Worm (Caenorhabditis elegans): ENCODE measurements around the gene nspc-17.

DNA sequence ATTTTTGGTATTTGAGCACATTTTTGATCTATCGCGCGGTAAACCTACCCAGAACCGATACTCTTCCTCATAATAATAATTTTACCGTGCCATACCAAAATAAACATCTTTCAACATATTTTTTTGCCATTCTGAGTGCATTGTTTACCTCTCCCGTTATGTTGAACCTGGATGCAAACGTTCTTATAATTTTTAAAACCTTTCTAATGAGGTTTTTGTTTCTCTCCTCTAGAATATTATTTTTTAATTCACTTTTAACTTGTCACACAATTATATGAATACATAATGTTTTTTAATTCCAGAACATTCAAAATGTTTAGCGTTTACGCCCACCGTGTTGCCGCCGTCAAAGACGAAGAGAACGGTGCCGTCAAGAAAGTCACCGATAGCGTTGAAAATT lies 20.6 kb upstream of the nspc-17 start, which contains the start of gene enri-2:
- TF ChIP-seq snpc-4 (tag; optimal IDR thresholded peaks at IDR 0.05) (no peak), hlh-1 (tag; optimal IDR thresholded peaks at IDR 0.05) (no peak), elt-3 (tag; optimal IDR thresholded peaks at IDR 0.05) (no peak), ceh-83 (GFP tag; optimal IDR thresholded peaks at IDR 0.05) (no peak), mep-1 (tag; optimal IDR thresholded peaks at IDR 0.05) (no peak), tbx-8 (GFP tag; optimal IDR thresholded peaks at IDR 0.05) (no peak), nhr-237 (tag; optimal IDR thresholded peaks at IDR 0.05) (no peak)

Data from whole organism, mixed stage, embryonic.